Fruit fly (Drosophila melanogaster) whole organism, embryonic: Measurements from ENCODE around the gene STUB1.

ENCODE experiments used
- CG10565 ChIP-seq: fragments of 200-800 bp; sonication (Bioruptor generic); optimal IDR thresholded peaks from 3 replicates; lab custom pipeline; 2016; ENCODE audit warnings: missing biosample characterization, mild to moderate bottlenecking, missing genetic modification characterization
- CG11456 ChIP-seq: fragments of 200-800 bp; sonication (Bioruptor generic); IDR thresholded peaks from 3 replicates; pipeline ENCODE4 v1.3.6; 2022; ENCODE audit warnings: missing biosample characterization, missing genetic modification characterization
- CG12391 ChIP-seq: fragments of 200-800 bp; sonication (Bioruptor generic); optimal IDR thresholded peaks from 3 replicates; lab custom pipeline; 2018; ENCODE audit warnings: missing biosample characterization, mild to moderate bottlenecking, missing genetic modification characterization, moderate library complexity
- CG13424 ChIP-seq: fragments of 200-800 bp; sonication (Bioruptor generic); optimal IDR thresholded peaks from 2 replicates; lab custom pipeline; 2019; ENCODE audit warnings: missing biosample characterization, mild to moderate bottlenecking, missing genetic modification characterization, moderate library complexity
- CG17359 ChIP-seq: fragments of 200-800 bp; sonication (Bioruptor generic); optimal IDR thresholded peaks from 3 replicates; lab custom pipeline; 2018; ENCODE audit warnings: missing biosample characterization, mild to moderate bottlenecking, missing genetic modification characterization, moderate library complexity
- CG17385 ChIP-seq: fragments of 200-800 bp; sonication (Bioruptor generic); optimal IDR thresholded peaks from 3 replicates; lab custom pipeline; 2018; ENCODE audit warnings: missing biosample characterization, mild to moderate bottlenecking, missing genetic modification characterization
- CG17829 ChIP-seq: fragments of 200-800 bp; optimal IDR thresholded peaks from 2 replicates; lab custom pipeline; 2019; ENCODE audit warnings: missing biosample characterization, mild to moderate bottlenecking, missing genetic modification characterization, moderate library complexity
- CG1792 ChIP-seq: fragments of 200-800 bp; sonication (Bioruptor generic); optimal IDR thresholded peaks from 2 replicates; lab custom pipeline; 2016; ENCODE audit warnings: missing biosample characterization, missing genetic modification characterization
- CG18599 ChIP-seq: fragments of 200-800 bp; sonication (Bioruptor generic); optimal IDR thresholded peaks from 3 replicates; lab custom pipeline; 2017; ENCODE audit warnings: missing biosample characterization, missing genetic modification characterization, mild to moderate bottlenecking, moderate library complexity, missing genetic modification reagents
- CG2678 ChIP-seq: fragments of 200-800 bp; sonication (Bioruptor generic); optimal IDR thresholded peaks from 3 replicates; lab custom pipeline; 2019; ENCODE audit warnings: missing biosample characterization, mild to moderate bottlenecking, missing genetic modification characterization, moderate library complexity
- CG30020 ChIP-seq: fragments of 200-800 bp; optimal IDR thresholded peaks from 2 replicates; lab custom pipeline; 2019; ENCODE audit warnings: missing biosample characterization, mild to moderate bottlenecking, missing genetic modification characterization, moderate library complexity
- CG31365 ChIP-seq: fragments of 200-800 bp; sonication (Bioruptor generic); optimal IDR thresholded peaks from 2 replicates; lab custom pipeline; 2018; ENCODE audit warnings: missing biosample characterization, mild to moderate bottlenecking, missing genetic modification characterization
- CG32532 ChIP-seq: fragments of 200-800 bp; sonication (Bioruptor generic); IDR thresholded peaks from 2 replicates; pipeline ENCODE4 v1.3.6; 2022; ENCODE audit warnings: missing biosample characterization, missing genetic modification characterization
- CG34224 ChIP-seq: fragments of 200-800 bp; sonication (Bioruptor generic); IDR thresholded peaks from 3 replicates; pipeline ENCODE4 v1.3.6; 2022; ENCODE audit warnings: missing biosample characterization, missing genetic modification characterization; ENCODE audit not compliant: partially characterized antibody
- CG4360 ChIP-seq: fragments of 200-800 bp; sonication (Bioruptor generic); IDR thresholded peaks from 2 replicates; pipeline ENCODE4 v1.3.6; 2022; ENCODE audit warnings: missing biosample characterization, missing genetic modification characterization
- CG4820 ChIP-seq: fragments of 200-800 bp; sonication (Bioruptor generic); optimal IDR thresholded peaks from 3 replicates; lab custom pipeline; 2016; ENCODE audit warnings: missing biosample characterization, missing genetic modification characterization
- CG5245 ChIP-seq: fragments of 200-800 bp; sonication (Bioruptor generic); optimal IDR thresholded peaks from 3 replicates; lab custom pipeline; 2016; ENCODE audit warnings: missing biosample characterization, missing genetic modification characterization
- CG6813 ChIP-seq: fragments of 200-800 bp; sonication (Bioruptor generic); optimal IDR thresholded peaks from 2 replicates; lab custom pipeline; 2017; ENCODE audit warnings: missing biosample characterization, missing genetic modification characterization, mild to moderate bottlenecking, moderate library complexity, missing genetic modification reagents
- CG9727 ChIP-seq: fragments of 200-800 bp; sonication (Bioruptor generic); optimal IDR thresholded peaks from 3 replicates; lab custom pipeline; 2017; ENCODE audit warnings: missing biosample characterization, mild to moderate bottlenecking, missing genetic modification characterization
- Deaf1 ChIP-seq: fragments of 200-800 bp; optimal IDR thresholded peaks from 3 replicates; lab custom pipeline; 2019; ENCODE audit warnings: missing biosample characterization, mild to moderate bottlenecking, missing genetic modification characterization, moderate library complexity
- Dfd ChIP-seq, 2 experiments: fragments of >200 bp; optimal IDR thresholded peaks; 2 replicates each; lab custom pipeline; 2017; ENCODE audit warnings: missing biosample characterization in 2 of 2, missing genetic modification characterization in 2 of 2
- Dref ChIP-seq: fragments of 200-800 bp; sonication (Bioruptor generic); IDR thresholded peaks from 2 replicates; pipeline ENCODE4 v1.3.6; 2022; ENCODE audit warnings: missing biosample characterization, missing genetic modification characterization
- Gug ChIP-seq: fragments of 200-800 bp; sonication (Bioruptor generic); IDR thresholded peaks from 4 replicates; pipeline ENCODE4 v1.3.6; 2022; ENCODE audit warnings: missing biosample characterization, missing genetic modification characterization
- HLH3B ChIP-seq: fragments of 200-800 bp; sonication (Bioruptor generic); IDR thresholded peaks from 2 replicates; pipeline ENCODE4 v1.3.6; 2022; ENCODE audit warnings: missing biosample characterization, missing genetic modification characterization
- HLH54F ChIP-seq: fragments of 200-800 bp; sonication (Bioruptor generic); optimal IDR thresholded peaks from 3 replicates; lab custom pipeline; 2016; ENCODE audit warnings: missing biosample characterization, missing genetic modification characterization
- Hmx ChIP-seq: fragments of 200-800 bp; sonication (Bioruptor generic); optimal IDR thresholded peaks from 2 replicates; lab custom pipeline; 2016; ENCODE audit warnings: missing biosample characterization, missing genetic modification characterization
- Hsf ChIP-seq: fragments of 200-800 bp; sonication (Bioruptor generic); optimal IDR thresholded peaks from 3 replicates; lab custom pipeline; 2016; ENCODE audit warnings: missing biosample characterization, missing genetic modification characterization
- Oaz ChIP-seq: fragments of 200-800 bp; sonication (Bioruptor generic); IDR thresholded peaks from 2 replicates; pipeline ENCODE4 v1.3.6; 2022; ENCODE audit warnings: missing biosample characterization, missing genetic modification characterization
- Poxn ChIP-seq: fragments of 200-800 bp; sonication (Bioruptor generic); IDR thresholded peaks from 2 replicates; pipeline ENCODE4 v1.3.6; 2022; ENCODE audit warnings: missing biosample characterization, missing genetic modification characterization
- Side ChIP-seq: fragments of 200-800 bp; sonication (Bioruptor generic); optimal IDR thresholded peaks from 2 replicates; lab custom pipeline; 2016; ENCODE audit warnings: missing biosample characterization, missing genetic modification characterization
- Sin3A ChIP-seq: fragments of >200 bp; optimal IDR thresholded peaks from 2 replicates; lab custom pipeline; 2018
- Six4 ChIP-seq: fragments of 200-800 bp; sonication (Bioruptor generic); optimal IDR thresholded peaks from 2 replicates; lab custom pipeline; 2016; ENCODE audit warnings: missing biosample characterization, missing genetic modification characterization
- Sox100B ChIP-seq: fragments of 200-800 bp; sonication (Bioruptor generic); optimal IDR thresholded peaks from 3 replicates; lab custom pipeline; 2018; ENCODE audit warnings: missing biosample characterization, mild to moderate bottlenecking, missing genetic modification characterization
- Stat92E ChIP-seq, 3 experiments: fragments of >200 bp in 2 of 3; fragments of 200-800 bp in 1 of 3; sonication (Bioruptor generic) in 1 of 3; optimal IDR thresholded peaks; 2 replicates each; lab custom pipeline; 2017 to 2019; ENCODE audit warnings: missing biosample characterization in 3 of 3, missing genetic modification characterization in 3 of 3, mild to moderate bottlenecking in 1 of 3, moderate library complexity in 1 of 3
- Tbp ChIP-seq: fragments of >200 bp; optimal IDR thresholded peaks from 2 replicates; lab custom pipeline; 2018; ENCODE audit warnings: missing biosample characterization, missing genetic modification characterization
- Xrp1 ChIP-seq: fragments of 200-800 bp; sonication (Bioruptor generic); IDR thresholded peaks from 2 replicates; pipeline ENCODE4 v1.3.6; 2022; ENCODE audit warnings: missing biosample characterization, missing genetic modification characterization
- bcd ChIP-seq: fragments of 200-800 bp; sonication (Bioruptor generic); optimal IDR thresholded peaks from 2 replicates; lab custom pipeline; 2017; ENCODE audit warnings: missing biosample characterization, mild to moderate bottlenecking, missing genetic modification characterization
- crp ChIP-seq, 2 experiments: fragments of 200-800 bp; sonication (Bioruptor generic); optimal IDR thresholded peaks; 2 replicates in 1 of 2; 3 replicates in 1 of 2; lab custom pipeline; 2017; ENCODE audit warnings: missing biosample characterization in 2 of 2, missing genetic modification characterization in 2 of 2, mild to moderate bottlenecking in 1 of 2, moderate library complexity in 1 of 2
- da ChIP-seq: fragments of 200-800 bp; sonication (Bioruptor generic); optimal IDR thresholded peaks from 2 replicates; lab custom pipeline; 2016; ENCODE audit warnings: missing biosample characterization, missing genetic modification characterization
- jumu ChIP-seq: fragments of 200-800 bp; sonication (Bioruptor generic); optimal IDR thresholded peaks from 3 replicates; lab custom pipeline; 2016; ENCODE audit warnings: missing biosample characterization, missing genetic modification characterization
- knrl ChIP-seq: fragments of 200-800 bp; sonication (Bioruptor generic); IDR thresholded peaks from 3 replicates; pipeline ENCODE4 v1.3.6; 2022; ENCODE audit warnings: missing biosample characterization, missing genetic modification characterization; ENCODE audit not compliant: partially characterized antibody
- pb ChIP-seq: fragments of 200-800 bp; sonication (Bioruptor generic); optimal IDR thresholded peaks from 3 replicates; lab custom pipeline; 2016; ENCODE audit warnings: missing biosample characterization, missing genetic modification characterization
- pita ChIP-seq: fragments of 200-800 bp; sonication (Bioruptor generic); optimal IDR thresholded peaks from 2 replicates; lab custom pipeline; 2017; ENCODE audit warnings: missing biosample characterization, mild to moderate bottlenecking, missing genetic modification characterization
- pros ChIP-seq: fragments of 200-800 bp; sonication (Bioruptor generic); optimal IDR thresholded peaks from 3 replicates; lab custom pipeline; 2019; ENCODE audit warnings: missing biosample characterization, mild to moderate bottlenecking, missing genetic modification characterization, moderate library complexity
- ro ChIP-seq: fragments of 200-800 bp; sonication (Bioruptor generic); IDR thresholded peaks from 2 replicates; pipeline ENCODE4 v1.3.6; 2022; ENCODE audit warnings: missing biosample characterization, missing genetic modification characterization
- sisA ChIP-seq: fragments of 200-800 bp; sonication (Bioruptor generic); IDR thresholded peaks from 2 replicates; pipeline ENCODE4 v1.3.6; 2022; ENCODE audit warnings: missing biosample characterization, missing genetic modification characterization
- tna ChIP-seq: fragments of 200-800 bp; sonication (Bioruptor generic); IDR thresholded peaks from 2 replicates; pipeline ENCODE4 v1.3.6; 2022; ENCODE audit warnings: missing biosample characterization, missing genetic modification characterization; ENCODE audit not compliant: partially characterized antibody
- toy ChIP-seq: fragments of 200-800 bp; sonication (Bioruptor generic); IDR thresholded peaks from 2 replicates; pipeline ENCODE4 v1.3.6; 2022; ENCODE audit warnings: missing biosample characterization, missing genetic modification characterization
- trem ChIP-seq: fragments of 200-800 bp; optimal IDR thresholded peaks from 3 replicates; lab custom pipeline; 2019; ENCODE audit warnings: missing biosample characterization, mild to moderate bottlenecking, missing genetic modification characterization, moderate library complexity
- twi ChIP-seq: fragments of 200-800 bp; optimal IDR thresholded peaks from 2 replicates; lab custom pipeline; 2019; ENCODE audit warnings: missing biosample characterization, mild to moderate bottlenecking, missing genetic modification characterization, moderate library complexity

Gene STUB1

DNA sequence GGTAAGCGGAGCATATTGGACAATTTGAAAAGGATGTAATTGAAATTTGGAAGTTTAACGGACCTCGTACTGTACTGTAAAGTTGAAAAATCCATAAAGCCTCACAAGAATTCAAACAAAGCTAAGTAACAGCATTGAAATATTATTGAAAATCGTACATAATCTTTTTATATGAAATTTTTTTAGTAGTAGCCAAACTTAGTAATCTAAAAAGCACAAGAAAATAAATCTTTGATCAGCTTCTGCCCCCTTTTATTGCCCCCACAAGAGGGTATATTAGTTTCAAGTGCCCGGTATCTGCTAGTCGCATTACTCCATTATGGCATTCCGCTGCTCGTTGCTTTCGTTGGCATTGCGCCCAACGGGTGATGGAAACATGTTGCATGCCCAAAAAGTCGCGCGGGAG, 29.5 kb downstream of the STUB1 start (continued):
- peak; percentile 60 for TF ChIP-seq Six4 (GFP tag; lab: Kevin White, UChicago)
- peak; percentile 48 for TF ChIP-seq CG13424 (tag; lab: Kevin White, UChicago)
- no peak for TF ChIP-seq CG11456 (GFP tag; lab: Robert Waterston, UW)
- no peak for TF ChIP-seq pros
- TF ChIP-seq CG12391, result peak; percentile 50
- TF ChIP-seq, all 482 proteins: peak for 233

dm6 chr2L:10468388-10468787, 31.0 kb downstream of the STUB1 start:
- TF ChIP-seq CG1792 (GFP tag; lab: Kevin White, UChicago), result no peak
- no peak for TF ChIP-seq pb (GFP tag; lab: Kevin White, UChicago)
- no peak for TF ChIP-seq jumu (GFP tag; lab: Kevin White, UChicago)
- no peak for TF ChIP-seq Hmx (GFP tag; lab: Kevin White, UChicago)
- TF ChIP-seq CG4360 (GFP tag; lab: Robert Waterston, UW), result no peak
- no peak for TF ChIP-seq knrl (GFP tag; lab: Robert Waterston, UW)
- TF ChIP-seq Oaz, result no peak
- TF ChIP-seq Stat92E (GFP tag; optimal IDR thresholded peaks at IDR 0.05; lab: Kevin White, UChicago), result no peak
- TF ChIP-seq CG4820 (GFP tag; lab: Kevin White, UChicago), result peak; percentile 44
- TF ChIP-seq Dfd (GFP tag; optimal IDR thresholded peaks at IDR 0.05; lab: Kevin White, UChicago), result no peak
- peak; percentile 77 for TF ChIP-seq CG2678
- no peak for TF ChIP-seq ro (GFP tag; lab: Robert Waterston, UW)
- peak; percentile 48 for TF ChIP-seq CG17385 (GFP tag; lab: Kevin White, UChicago)
- peak; percentile 41; the same call in 2 of the 4 replicates for TF ChIP-seq Gug (GFP tag; lab: Robert Waterston, UW)
- no peak for TF ChIP-seq CG31365 (tag; lab: Kevin White, UChicago)
- TF ChIP-seq Dref (GFP tag; lab: Robert Waterston, UW), result no peak
- peak; percentile 24 for TF ChIP-seq HLH54F
- TF ChIP-seq Sin3A (lab: Kevin White, UChicago), result no peak
- TF ChIP-seq Poxn, result no peak
- TF ChIP-seq Hsf (GFP tag; lab: Kevin White, UChicago), result no peak
- no peak for TF ChIP-seq da
- TF ChIP-seq CG17359 (tag; lab: Kevin White, UChicago), result peak; percentile 67
- TF ChIP-seq bcd (GFP tag; lab: Kevin White, UChicago), result peak; percentile 48
- no peak for TF ChIP-seq Deaf1
- no peak for TF ChIP-seq CG34224 (GFP tag; lab: Robert Waterston, UW)
- TF ChIP-seq pita (GFP tag; lab: Kevin White, UChicago), result no peak
- TF ChIP-seq Side (GFP tag; lab: Kevin White, UChicago), result no peak
- no peak for TF ChIP-seq twi (tag; lab: Kevin White, UChicago)
- TF ChIP-seq CG18599 (GFP tag; lab: Kevin White, UChicago), result peak; percentile 47
- TF ChIP-seq CG6813 (GFP tag; lab: Kevin White, UChicago), result peak; percentile 40
- TF ChIP-seq CG10565 (GFP tag; lab: Kevin White, UChicago), result no peak
- TF ChIP-seq CG9727 (GFP tag; lab: Kevin White, UChicago), result peak; percentile 26
- TF ChIP-seq sisA, result peak; percentile 56
- TF ChIP-seq toy (GFP tag; lab: Robert Waterston, UW), result 0 out of 2 replicates have a peak, but pooled peaks have one; percentile 14
- TF ChIP-seq Tbp (GFP tag; lab: Kevin White, UChicago), result no peak
- TF ChIP-seq CG17829 (tag; lab: Kevin White, UChicago), result peak; percentile 37
- TF ChIP-seq CG30020 (tag; lab: Kevin White, UChicago), result no peak
- TF ChIP-seq Xrp1 (GFP tag; lab: Robert Waterston, UW), result peak; percentile 64
- peak; percentile 16 for TF ChIP-seq trem (tag; lab: Kevin White, UChicago)
- no peak for TF ChIP-seq tna (GFP tag; lab: Robert Waterston, UW)
- peak; percentile 23 for TF ChIP-seq Sox100B (GFP tag; lab: Kevin White, UChicago)
- peak; percentile 75 for TF ChIP-seq HLH3B (GFP tag; lab: Robert Waterston, UW)
- no peak for TF ChIP-seq crp (GFP tag; optimal IDR thresholded peaks at IDR 0.05; lab: Kevin White, UChicago)
- TF ChIP-seq CG32532 (GFP tag; lab: Robert Waterston, UW), result peak; percentile 82
- peak; percentile 44 for TF ChIP-seq CG5245 (GFP tag; lab: Kevin White, UChicago)
